Worm (Caenorhabditis elegans) whole organism, L4 larva: ENCODE results near the gene fkb-6.
A peak's percentile ranks its signal among the peaks of the same experiment; 100 is the strongest.

Source experiments
- F37D6.2 ChIP-seq: sonication (generic microtip); optimal IDR thresholded peaks from 2 replicates; lab custom pipeline; 2016; ENCODE audit warnings: mild to moderate bottlenecking, missing genetic modification characterization, missing compliant biosample characterization
- F49E8.2 ChIP-seq: sonication (generic microtip); optimal IDR thresholded peaks from 2 replicates; lab custom pipeline; 2016; ENCODE audit warnings: missing compliant biosample characterization, mild to moderate bottlenecking, missing genetic modification characterization, borderline replicate concordance
- T20F7.1 ChIP-seq: fragments of 200-800 bp; sonication (Bioruptor generic); optimal IDR thresholded peaks from 2 replicates; lab custom pipeline; 2018; ENCODE audit warnings: mild to moderate bottlenecking, missing genetic modification characterization, missing compliant biosample characterization
- Y48G9A.11 ChIP-seq: fragments of 200-800 bp; sonication (Bioruptor generic); IDR thresholded peaks from 2 replicates; pipeline ENCODE4 v1.3.6; 2022; ENCODE audit warnings: missing genetic modification reagents, missing genetic modification characterization, missing compliant biosample characterization
- ZK337.2 ChIP-seq: fragments of 200-800 bp; sonication (Bioruptor generic); IDR thresholded peaks from 2 replicates; pipeline ENCODE4 v1.3.6; 2022; ENCODE audit warnings: missing genetic modification reagents, missing genetic modification characterization, missing compliant biosample characterization
- aha-1 ChIP-seq: fragments of 150-350 bp; peaks from one replicate; lab custom pipeline; 2014; ENCODE audit warnings: missing biosample characterization, missing genetic modification characterization
- aly-2 ChIP-seq: sonication (generic microtip); optimal IDR thresholded peaks from 2 replicates; lab custom pipeline; 2018; ENCODE audit warnings: missing biosample characterization, missing genetic modification characterization
- ama-1 ChIP-seq: fragments of 150-350 bp; optimal IDR thresholded peaks from 2 replicates; lab custom pipeline; 2014; ENCODE audit warnings: inconsistent platforms, mixed read lengths
- attf-4 ChIP-seq: sonication (generic microtip); optimal IDR thresholded peaks from 3 replicates; lab custom pipeline; 2017; ENCODE audit warnings: missing biosample characterization, missing genetic modification characterization
- ceh-28 ChIP-seq: fragments of 150-350 bp; optimal IDR thresholded peaks from 2 replicates; lab custom pipeline; 2014; ENCODE audit warnings: missing biosample characterization, missing genetic modification reagents, missing genetic modification characterization
- ceh-44 ChIP-seq: fragments of 200-800 bp; sonication (Bioruptor generic); IDR thresholded peaks from 2 replicates; pipeline ENCODE4 v1.3.6; 2022; ENCODE audit warnings: missing genetic modification reagents, missing genetic modification characterization, missing compliant biosample characterization
- ceh-82 ChIP-seq: sonication (generic microtip); optimal IDR thresholded peaks from 2 replicates; lab custom pipeline; 2017; ENCODE audit warnings: missing biosample characterization, missing genetic modification characterization
- ctbp-1 ChIP-seq: fragments of 200-800 bp; sonication (Bioruptor generic); IDR thresholded peaks from 2 replicates; pipeline ENCODE4 v1.3.6; 2022; ENCODE audit warnings: missing genetic modification reagents, missing genetic modification characterization, missing compliant biosample characterization
- daf-12 ChIP-seq: fragments of 150-350 bp; optimal IDR thresholded peaks from 2 replicates; lab custom pipeline; 2014; ENCODE audit warnings: missing biosample characterization, missing genetic modification reagents, missing genetic modification characterization
- daf-16 ChIP-seq, 3 experiments: sonication (generic microtip); optimal IDR thresholded peaks; 2 replicates each; lab custom pipeline; 2016 to 2017; ENCODE audit warnings: missing genetic modification characterization in 3 of 3, missing genetic modification reagents in 3 of 3, mild to moderate bottlenecking in 2 of 3, missing compliant biosample characterization in 2 of 3, missing biosample characterization in 1 of 3, moderate library complexity in 1 of 3
- daf-19 ChIP-seq: fragments of 200-800 bp; sonication (Bioruptor generic); conservative IDR thresholded peaks from 2 replicates; pipeline ENCODE4 v1.3.6; 2022; ENCODE audit warnings: missing genetic modification characterization, missing compliant biosample characterization
- daf-8 ChIP-seq: fragments of 200-800 bp; sonication (Bioruptor generic); IDR thresholded peaks from 2 replicates; pipeline ENCODE4 v1.3.6; 2022; ENCODE audit warnings: missing genetic modification characterization, missing compliant biosample characterization
- dmd-6 ChIP-seq: fragments of 200-800 bp; sonication (Bioruptor generic); IDR thresholded peaks from 2 replicates; pipeline ENCODE4 v1.3.6; 2022; ENCODE audit warnings: missing genetic modification reagents, missing genetic modification characterization, missing compliant biosample characterization
- duxl-1 ChIP-seq: sonication (generic microtip); optimal IDR thresholded peaks from 2 replicates; lab custom pipeline; 2016; ENCODE audit warnings: mild to moderate bottlenecking, missing genetic modification characterization, moderate library complexity, missing compliant biosample characterization; ENCODE audit not compliant: poor library complexity
- egl-27 ChIP-seq: sonication (generic microtip); optimal IDR thresholded peaks from 3 replicates; lab custom pipeline; 2017; ENCODE audit warnings: missing biosample characterization, missing genetic modification reagents, missing genetic modification characterization
- egl-43 ChIP-seq: fragments of 200-800 bp; sonication (Bioruptor generic); IDR thresholded peaks from 2 replicates; pipeline ENCODE4 v1.3.6; 2022; ENCODE audit warnings: missing genetic modification reagents, missing genetic modification characterization, missing compliant biosample characterization
- hlh-30 ChIP-seq: sonication (generic microtip); optimal IDR thresholded peaks from 2 replicates; lab custom pipeline; 2017; ENCODE audit warnings: antibody characterized with exemption, mild to moderate bottlenecking, missing genetic modification characterization, missing compliant biosample characterization; ENCODE audit not compliant: insufficient read depth
- hmg-1.1 ChIP-seq: fragments of 200-800 bp; sonication (Bioruptor generic); IDR thresholded peaks from 2 replicates; pipeline ENCODE4 v1.3.6; 2022; ENCODE audit warnings: missing genetic modification reagents, missing genetic modification characterization, missing compliant biosample characterization
- jun-1 ChIP-seq: fragments of 150-350 bp; optimal IDR thresholded peaks from 2 replicates; lab custom pipeline; 2014; ENCODE audit warnings: missing biosample characterization, missing genetic modification reagents, missing genetic modification characterization
- lim-7 ChIP-seq: fragments of 200-800 bp; sonication (Bioruptor generic); IDR thresholded peaks from 2 replicates; pipeline ENCODE4 v1.3.6; 2022; ENCODE audit warnings: missing genetic modification characterization, missing compliant biosample characterization
- lin-1 ChIP-seq: fragments of 200-800 bp; sonication (Bioruptor generic); IDR thresholded peaks from 2 replicates; pipeline ENCODE4 v1.3.6; 2022; ENCODE audit warnings: missing genetic modification reagents, missing genetic modification characterization, missing compliant biosample characterization
- lin-15B ChIP-seq: fragments of 150-350 bp; sonication (generic microtip); optimal IDR thresholded peaks from 3 replicates; lab custom pipeline; 2014; ENCODE audit warnings: missing biosample characterization, missing genetic modification characterization
- lin-38 ChIP-seq: fragments of 200-800 bp; sonication (Bioruptor generic); IDR thresholded peaks from 2 replicates; pipeline ENCODE4 v1.3.6; 2022; ENCODE audit warnings: missing genetic modification reagents, missing genetic modification characterization, missing compliant biosample characterization
- mdt-29 ChIP-seq: fragments of 200-800 bp; sonication (Bioruptor generic); IDR thresholded peaks from 2 replicates; pipeline ENCODE4 v1.3.6; 2022; ENCODE audit warnings: missing genetic modification reagents, missing genetic modification characterization, missing compliant biosample characterization
- mxl-2 ChIP-seq: fragments of 200-800 bp; sonication (Bioruptor generic); conservative IDR thresholded peaks from 2 replicates; pipeline ENCODE4 v1.3.6; 2022; ENCODE audit warnings: missing genetic modification reagents, missing genetic modification characterization, missing compliant biosample characterization
- mxl-3 ChIP-seq: fragments of 200-800 bp; sonication (Bioruptor generic); optimal IDR thresholded peaks from 2 replicates; lab custom pipeline; 2018; ENCODE audit warnings: mild to moderate bottlenecking, missing genetic modification characterization, missing compliant biosample characterization
- nhr-111 ChIP-seq: fragments of 200-800 bp; sonication (Bioruptor generic); optimal IDR thresholded peaks from 2 replicates; lab custom pipeline; 2018; ENCODE audit warnings: mild to moderate bottlenecking, missing genetic modification characterization, missing compliant biosample characterization
- nhr-237 ChIP-seq: sonication (generic microtip); optimal IDR thresholded peaks from 2 replicates; lab custom pipeline; 2017; ENCODE audit warnings: missing biosample characterization, missing genetic modification characterization
- nhr-25 ChIP-seq: sonication (generic microtip); optimal IDR thresholded peaks from 2 replicates; lab custom pipeline; 2017; ENCODE audit warnings: missing genetic modification characterization, mild to moderate bottlenecking, missing compliant biosample characterization, antibody characterized with exemption, moderate library complexity, borderline replicate concordance; ENCODE audit not compliant: insufficient read depth
- nhr-28 ChIP-seq: fragments of 150-350 bp; optimal IDR thresholded peaks from 2 replicates; lab custom pipeline; 2014; ENCODE audit warnings: missing biosample characterization, missing genetic modification characterization
- nhr-41 ChIP-seq: fragments of 200-800 bp; sonication (Bioruptor generic); IDR thresholded peaks from 2 replicates; pipeline ENCODE4 v1.3.6; 2022; ENCODE audit warnings: missing genetic modification reagents, missing genetic modification characterization, missing compliant biosample characterization
- nhr-48 ChIP-seq: sonication (generic microtip); optimal IDR thresholded peaks from 2 replicates; lab custom pipeline; 2016; ENCODE audit warnings: mild to moderate bottlenecking, missing genetic modification characterization, missing compliant biosample characterization
- rbr-2 ChIP-seq: sonication (generic microtip); optimal IDR thresholded peaks from 2 replicates; lab custom pipeline; 2016; ENCODE audit warnings: missing genotype, missing genetic modification characterization, missing compliant biosample characterization
- set-16 ChIP-seq: fragments of 200-800 bp; sonication (Bioruptor generic); IDR thresholded peaks from 2 replicates; pipeline ENCODE4 v1.3.6; 2022; ENCODE audit warnings: missing genetic modification reagents, missing genetic modification characterization, missing compliant biosample characterization
- skn-1 ChIP-seq: fragments of 150-350 bp; optimal IDR thresholded peaks from 2 replicates; lab custom pipeline; 2014; ENCODE audit warnings: missing biosample characterization, missing genetic modification characterization
- snpc-4 ChIP-seq: fragments of 150-350 bp; optimal IDR thresholded peaks from 2 replicates; lab custom pipeline; 2014; ENCODE audit warnings: missing biosample characterization, missing genetic modification characterization
- tag-97 ChIP-seq: fragments of 200-800 bp; sonication (Bioruptor generic); IDR thresholded peaks from 2 replicates; pipeline ENCODE4 v1.3.6; 2022; ENCODE audit warnings: missing genetic modification characterization, missing compliant biosample characterization
- unc-130 ChIP-seq: sonication (generic microtip); optimal IDR thresholded peaks from 2 replicates; lab custom pipeline; 2016; ENCODE audit warnings: missing genetic modification reagents, missing genetic modification characterization, missing compliant biosample characterization
- unc-39 ChIP-seq: sonication (generic microtip); optimal IDR thresholded peaks from 2 replicates; lab custom pipeline; 2017; ENCODE audit warnings: missing biosample characterization, missing genetic modification characterization
- unc-62 ChIP-seq, 3 experiments: fragments of 150-350 bp in 1 of 3; sonication (generic microtip); optimal IDR thresholded peaks in 2 of 3; peaks in 1 of 3; 1 replicate in 1 of 3; 2 replicates in 2 of 3; lab custom pipeline; 2014 to 2017; ENCODE audit warnings: missing biosample characterization in 3 of 3, missing genetic modification characterization in 3 of 3, missing genetic modification reagents in 3 of 3, missing genotype in 1 of 3
- zag-1 ChIP-seq: fragments of 150-350 bp; optimal IDR thresholded peaks from 2 replicates; lab custom pipeline; 2014; ENCODE audit warnings: missing biosample characterization, missing genetic modification characterization
- zfp-2 ChIP-seq: sonication (generic microtip); optimal IDR thresholded peaks from 2 replicates; lab custom pipeline; 2016; ENCODE audit warnings: mild to moderate bottlenecking, missing genetic modification characterization, missing compliant biosample characterization
- zfp-3 ChIP-seq: fragments of 200-800 bp; sonication (Bioruptor generic); conservative IDR thresholded peaks from 2 replicates; pipeline ENCODE4 v1.3.6; 2022; ENCODE audit warnings: missing genetic modification reagents, missing genetic modification characterization, missing compliant biosample characterization
- zip-2 ChIP-seq: fragments of 150-350 bp; optimal IDR thresholded peaks from 2 replicates; lab custom pipeline; 2014; ENCODE audit warnings: missing biosample characterization, missing genetic modification characterization

The fkb-6 gene

DNA sequence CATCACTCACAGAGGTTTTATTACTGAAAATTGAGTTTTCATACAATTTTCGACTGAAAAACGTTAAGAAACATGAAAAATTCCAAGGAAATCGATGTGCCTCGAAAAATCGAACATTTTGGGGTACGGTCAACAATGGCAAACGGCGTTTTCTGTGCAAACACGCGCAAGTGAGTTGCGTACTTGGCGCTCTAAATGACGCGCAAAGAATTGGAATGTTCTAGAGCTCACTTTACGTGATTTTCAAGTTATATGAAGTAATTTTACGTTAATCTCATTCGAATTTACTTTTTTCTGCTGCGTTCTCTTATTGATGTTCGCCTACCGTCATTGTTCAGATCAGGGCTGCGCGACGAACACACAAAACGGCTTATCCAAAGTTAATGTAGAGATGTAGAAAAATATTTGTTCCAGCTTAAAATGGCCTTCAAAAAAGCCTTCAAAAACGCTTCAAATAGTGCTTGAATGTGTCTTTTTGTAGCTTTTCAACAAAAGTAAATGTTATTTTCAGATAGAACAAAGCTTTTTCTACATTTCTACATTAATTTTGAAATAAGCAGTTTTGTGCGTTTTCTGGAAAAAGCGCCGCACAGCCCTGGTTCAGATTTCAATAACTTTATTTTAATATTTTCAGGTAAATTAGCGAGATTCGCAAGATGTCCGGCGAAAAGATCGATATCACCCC, at the start of gene fkb-6, which contains the start of gene F31D4.2:
fkb-6 (plus strand) TSS at position 635 of the 685 bp plus-strand sequence.
F31D4.2 (minus strand) TSS at position 23 of the 685 bp plus-strand sequence.
- TF ChIP-seq attf-4 (tag; lab: Kevin White, UChicago) (no peak), F37D6.2 (tag; lab: Kevin White, UChicago) (peak; percentile 11), daf-19 (GFP tag; lab: Robert Waterston, UW) (no peak), aha-1 (tag; lab: Kevin White, UChicago) (peak; percentile 96), nhr-28 (tag; lab: Kevin White, UChicago) (peak; percentile 61), tag-97 (GFP tag; lab: Robert Waterston, UW) (no peak), skn-1 (tag; lab: Kevin White, UChicago) (no peak), T20F7.1 (no peak), ceh-82 (tag; lab: Kevin White, UChicago) (no peak), F49E8.2 (tag; lab: Kevin White, UChicago) (peak; percentile 35), zfp-2 (tag; lab: Kevin White, UChicago) (no peak), rbr-2 (tag; lab: Kevin White, UChicago) (peak; percentile 60), nhr-41 (GFP tag; lab: Robert Waterston, UW) (no peak), unc-62 (GFP tag; optimal IDR thresholded peaks at IDR 0.05 in 1 of 2; lab: Kevin White, UChicago) (peak in 1 of 2 experiments; percentile 99), unc-62 (tag; optimal IDR thresholded peaks at IDR 0.05; lab: Kevin White, UChicago) (no peak), jun-1 (tag; lab: Kevin White, UChicago) (peak; percentile 15), snpc-4 (tag; lab: Kevin White, UChicago) (no peak), dmd-6 (GFP tag; lab: Robert Waterston, UW) (peak; percentile 52), mdt-29 (GFP tag; lab: Robert Waterston, UW) (peak; percentile 74), ZK337.2 (GFP tag; lab: Robert Waterston, UW) (no peak), zip-2 (no peak), aly-2 (tag; lab: Kevin White, UChicago) (no peak), daf-12 (no peak), daf-16 (GFP tag; optimal IDR thresholded peaks at IDR 0.05; lab: Kevin White, UChicago) (peak in 1 of 2 experiments; percentile 3), daf-16 (tag; optimal IDR thresholded peaks at IDR 0.05; lab: Kevin White, UChicago) (peak; percentile 38), zfp-3 (GFP tag; lab: Robert Waterston, UW) (0 out of 2 replicates have a peak, but pooled peaks have one; percentile 38), set-16 (no peak), nhr-111 (no peak), hlh-30 (tag; lab: Kevin White, UChicago) (peak; percentile 58), ama-1 (no peak), lim-7 (GFP tag; lab: Robert Waterston, UW) (no peak), mxl-2 (GFP tag; lab: Robert Waterston, UW) (no peak), ctbp-1 (GFP tag; lab: Robert Waterston, UW) (0 out of 2 replicates have a peak, but pooled peaks have one; percentile 26), unc-130 (GFP tag; lab: Kevin White, UChicago) (no peak), lin-38 (GFP tag; lab: Robert Waterston, UW) (peak; percentile 75), lin-15B (tag; lab: Kevin White, UChicago) (no peak), nhr-237 (no peak), ceh-44 (GFP tag; lab: Robert Waterston, UW) (no peak), ceh-28 (peak; percentile 22), daf-8 (GFP tag; lab: Robert Waterston, UW) (no peak), mxl-3 (GFP tag; lab: Kevin White, UChicago) (no peak), unc-39 (tag; lab: Kevin White, UChicago) (no peak), duxl-1 (tag; lab: Kevin White, UChicago) (no peak), zag-1 (no peak), egl-27 (tag; lab: Kevin White, UChicago) (no peak), egl-43 (peak; percentile 39; the same call in 1 of the 2 replicates), lin-1 (GFP tag; lab: Robert Waterston, UW) (0 out of 2 replicates have a peak, but pooled peaks have one; percentile 30), nhr-48 (no peak), Y48G9A.11 (GFP tag; lab: Robert Waterston, UW) (0 out of 2 replicates have a peak, but pooled peaks have one; percentile 5), hmg-1.1 (peak; percentile 61; the same call in 1 of the 2 replicates), nhr-25 (tag; lab: Kevin White, UChicago) (no peak)
